Worm (Caenorhabditis elegans): Measurements from ENCODE around the gene pstk-1.

pstk-1 gene

DNA sequence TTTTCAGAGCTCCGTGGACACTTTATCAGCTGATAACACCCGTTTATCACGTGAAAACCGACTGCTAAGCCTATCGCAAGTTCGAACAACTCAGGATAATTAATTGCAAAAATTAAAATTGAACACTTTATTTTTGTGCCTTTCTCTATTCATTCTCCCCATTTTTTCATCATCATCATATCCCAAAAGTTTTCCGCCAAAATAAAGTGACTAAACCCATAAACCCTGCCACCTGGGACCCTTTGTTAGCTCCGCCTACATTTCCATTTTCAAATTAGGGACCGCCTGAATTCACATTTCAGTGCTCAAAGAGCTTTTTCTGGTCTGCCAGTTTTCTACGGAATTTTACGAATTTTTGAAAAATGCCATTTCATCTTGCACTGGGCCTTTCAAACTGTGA, 18.0 kb downstream of the pstk-1 start, which contains the start of gene arrd-16:
TSS of gene arrd-16 (plus strand) at position 301 of the 400 bp plus-strand sequence.
- TF ChIP-seq lir-3 (tag; optimal IDR thresholded peaks at IDR 0.05) (no peak), aha-1 (tag) (peak; percentile 52), fos-1 (tag; optimal IDR thresholded peaks at IDR 0.05) (no peak), unc-62 (GFP tag; optimal IDR thresholded peaks at IDR 0.05 in 1 of 2) (peak in 1 of 2 experiments; percentile 12), unc-62 (tag; optimal IDR thresholded peaks at IDR 0.05) (no peak)

DNA sequence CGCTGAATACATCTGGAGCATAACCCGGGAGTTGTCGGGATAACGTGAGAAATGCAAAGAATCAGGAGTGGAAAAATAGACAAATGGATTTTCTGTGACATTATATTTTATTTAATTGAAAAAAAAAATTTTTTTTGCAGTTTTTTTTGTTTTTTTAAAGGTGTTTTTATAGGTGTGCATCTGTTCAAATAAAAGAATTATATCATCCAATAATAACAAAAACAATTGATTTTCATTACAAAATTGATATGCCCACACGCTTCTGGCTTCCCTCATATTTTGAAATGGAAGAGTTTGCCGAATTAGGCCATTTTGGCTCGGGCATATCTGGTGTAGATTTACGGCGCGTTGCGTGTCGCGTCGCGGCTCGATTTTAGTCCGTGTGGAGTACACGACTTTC, 25.6 kb downstream of the pstk-1 start, which contains the start of gene Y49E10.25:
TSS of gene Y49E10.25 (minus strand) at position 101 of the 400 bp plus-strand sequence.
- TF ChIP-seq lin-15B (tag; optimal IDR thresholded peaks at IDR 0.05), result no peak
- TF ChIP-seq hif-1 (tag; optimal IDR thresholded peaks at IDR 0.05), result no peak
- TF ChIP-seq Y5F2A.4 (GFP tag; optimal IDR thresholded peaks at IDR 0.05), result no peak
- TF ChIP-seq mdt-29 (GFP tag; IDR thresholded peaks at IDR 0.05), result no peak
- no peak for TF ChIP-seq ces-1 (GFP tag; optimal IDR thresholded peaks at IDR 0.05)
- no peak for TF ChIP-seq lin-29 (GFP tag; IDR thresholded peaks at IDR 0.05)
- TF ChIP-seq Y105C5A.15 (GFP tag; IDR thresholded peaks at IDR 0.05), result no peak
- TF ChIP-seq unc-62 (GFP tag; optimal IDR thresholded peaks at IDR 0.05 in 1 of 2), result no peak
- no peak for TF ChIP-seq unc-62 (tag; optimal IDR thresholded peaks at IDR 0.05)
- TF ChIP-seq F26F4.8 (GFP tag; conservative IDR thresholded peaks at IDR 0.05), result no peak
- TF ChIP-seq F37D6.2 (tag; optimal IDR thresholded peaks at IDR 0.05), result no peak
- TF ChIP-seq zag-1 (tag; optimal IDR thresholded peaks at IDR 0.05), result no peak
- TF ChIP-seq skn-1 (tag; optimal IDR thresholded peaks at IDR 0.05), result no peak
- no peak for TF ChIP-seq spr-3 (GFP tag; optimal IDR thresholded peaks at IDR 0.05)
- no peak for TF ChIP-seq F10B5.3 (tag; optimal IDR thresholded peaks at IDR 0.05)
- no peak for TF ChIP-seq egl-43 (GFP tag; IDR thresholded peaks at IDR 0.05)
- no peak for TF ChIP-seq set-16 (GFP tag; IDR thresholded peaks at IDR 0.05)
- no peak for TF ChIP-seq pha-4 (GFP tag; IDR thresholded peaks at IDR 0.05)
- no peak for TF ChIP-seq pha-4 (tag; optimal IDR thresholded peaks at IDR 0.05)
- no peak for TF ChIP-seq madf-9 (GFP tag; conservative IDR thresholded peaks at IDR 0.05)

DNA sequence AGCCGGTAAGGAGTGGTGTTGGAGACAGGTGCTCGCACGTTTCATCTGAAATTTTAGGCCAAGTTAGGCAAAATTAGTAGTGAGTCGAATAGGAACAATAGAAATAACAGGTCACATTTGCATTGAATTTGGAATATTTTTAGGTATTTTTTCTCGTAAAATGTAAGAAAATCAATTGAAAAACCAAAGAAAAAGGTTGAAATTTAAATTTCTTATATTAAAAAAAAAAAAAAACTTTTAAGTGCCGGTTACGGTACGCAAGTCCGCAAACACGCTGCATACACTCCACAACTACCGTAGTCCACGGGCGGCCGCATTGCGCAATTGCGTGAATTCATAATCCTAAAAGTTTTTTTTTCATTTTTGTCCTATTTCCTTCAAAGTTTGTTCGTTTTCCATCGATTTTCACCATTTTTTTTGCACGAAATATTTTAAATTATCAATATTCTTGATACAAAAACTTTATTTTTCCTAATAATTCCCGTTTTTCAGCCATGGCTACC, 29.2 kb downstream of the pstk-1 start, which contains the start of the genes Y111B2A.1 and Y111B2A.2:
TSS of gene Y111B2A.1 (minus strand) at position 51 of the 503 bp plus-strand sequence.
TSS of gene Y111B2A.2 (plus strand) at position 493 of the 503 bp plus-strand sequence.
- TF ChIP-seq pqm-1 (tag; optimal IDR thresholded peaks at IDR 0.05) (no peak), ztf-7 (tag; optimal IDR thresholded peaks at IDR 0.05) (no peak), egl-43 (GFP tag; IDR thresholded peaks at IDR 0.05) (no peak), daf-12 (tag; optimal IDR thresholded peaks at IDR 0.05) (no peak), mxl-2 (GFP tag; conservative IDR thresholded peaks at IDR 0.05) (no peak), ZK546.5 (tag; optimal IDR thresholded peaks at IDR 0.05) (no peak), unc-130 (GFP tag; optimal IDR thresholded peaks at IDR 0.05) (peak; percentile 49), snpc-1.2 (GFP tag; IDR thresholded peaks at IDR 0.05) (no peak), fos-1 (tag; optimal IDR thresholded peaks at IDR 0.05) (no peak), nhr-111 (GFP tag; optimal IDR thresholded peaks at IDR 0.05) (no peak), lin-38 (GFP tag; IDR thresholded peaks at IDR 0.05) (peak; percentile 61), zip-11 (GFP tag; IDR thresholded peaks at IDR 0.05) (no peak), madf-5 (GFP tag; IDR thresholded peaks at IDR 0.05) (no peak), hlh-11 (tag; optimal IDR thresholded peaks at IDR 0.05) (no peak), dmd-6 (GFP tag; IDR thresholded peaks at IDR 0.05) (no peak), Y5F2A.4 (GFP tag; optimal IDR thresholded peaks at IDR 0.05) (no peak), zfp-3 (GFP tag; conservative IDR thresholded peaks at IDR 0.05) (no peak), ZK337.2 (GFP tag; IDR thresholded peaks at IDR 0.05) (no peak), ceh-44 (GFP tag; IDR thresholded peaks at IDR 0.05) (no peak), F44E2.7 (GFP tag; IDR thresholded peaks at IDR 0.05) (no peak), mes-2 (tag; optimal IDR thresholded peaks at IDR 0.05; ENCODE audit: poor library complexity, severe bottlenecking) (peak; percentile 34)
